Fruit fly (Drosophila melanogaster) whole organism, embryonic: ENCODE measurements around the gene RpL28.

ENCODE experiments used
- ATbp ChIP-seq: fragments of 200-800 bp; sonication (Bioruptor generic); optimal IDR thresholded peaks from 2 replicates; lab custom pipeline; 2017; ENCODE audit warnings: missing biosample characterization, mild to moderate bottlenecking, missing genetic modification characterization, missing genetic modification reagents
- Atf-2 ChIP-seq: fragments of 200-800 bp; sonication (Bioruptor generic); optimal IDR thresholded peaks from 2 replicates; lab custom pipeline; 2016; ENCODE audit warnings: missing biosample characterization, missing genetic modification characterization
- CG11247 ChIP-seq: fragments of 200-800 bp; sonication (Bioruptor generic); IDR thresholded peaks from 2 replicates; pipeline ENCODE4 v1.3.6; 2022; ENCODE audit warnings: missing biosample characterization, missing genetic modification characterization
- CG11695 ChIP-seq: fragments of 200-800 bp; sonication (Bioruptor generic); IDR thresholded peaks from 3 replicates; pipeline ENCODE4 v1.3.6; 2022; ENCODE audit warnings: missing biosample characterization, missing genetic modification characterization
- CG12071 ChIP-seq: fragments of 200-800 bp; sonication (Bioruptor generic); optimal IDR thresholded peaks from 3 replicates; lab custom pipeline; 2018; ENCODE audit warnings: missing biosample characterization, mild to moderate bottlenecking, missing genetic modification characterization
- CG13123 ChIP-seq: fragments of 200-800 bp; sonication (Bioruptor generic); optimal IDR thresholded peaks from 2 replicates; lab custom pipeline; 2016; ENCODE audit warnings: missing biosample characterization, missing genetic modification characterization
- CG13296 ChIP-seq: fragments of 200-800 bp; sonication (Bioruptor generic); optimal IDR thresholded peaks from 3 replicates; lab custom pipeline; 2018; ENCODE audit warnings: missing biosample characterization, mild to moderate bottlenecking, missing genetic modification characterization
- CG14014 ChIP-seq: fragments of 200-800 bp; sonication (Bioruptor generic); IDR thresholded peaks from 2 replicates; pipeline ENCODE4 v1.3.6; 2022; ENCODE audit warnings: missing biosample characterization, missing genetic modification characterization
- CG14441 ChIP-seq: fragments of 200-800 bp; sonication (Bioruptor generic); IDR thresholded peaks from 2 replicates; pipeline ENCODE4 v1.3.6; 2022; ENCODE audit warnings: missing biosample characterization, missing genetic modification characterization
- CG15479 ChIP-seq: fragments of 200-800 bp; sonication (Bioruptor generic); optimal IDR thresholded peaks from 3 replicates; lab custom pipeline; 2019; ENCODE audit warnings: missing biosample characterization, mild to moderate bottlenecking, missing genetic modification characterization, moderate library complexity
- CG15696 ChIP-seq: fragments of 200-800 bp; sonication (Bioruptor generic); optimal IDR thresholded peaks from 2 replicates; lab custom pipeline; 2019; ENCODE audit warnings: missing biosample characterization, mild to moderate bottlenecking, missing genetic modification characterization, moderate library complexity
- CG2116 ChIP-seq: fragments of 200-800 bp; sonication (Bioruptor generic); optimal IDR thresholded peaks from 3 replicates; lab custom pipeline; 2018; ENCODE audit warnings: missing biosample characterization, mild to moderate bottlenecking, missing genetic modification characterization
- CG31388 ChIP-seq: fragments of 200-800 bp; sonication (Bioruptor generic); optimal IDR thresholded peaks from 2 replicates; lab custom pipeline; 2016; ENCODE audit warnings: missing biosample characterization, missing genetic modification characterization
- CG8924 ChIP-seq: fragments of 200-800 bp; optimal IDR thresholded peaks from 3 replicates; lab custom pipeline; 2019; ENCODE audit warnings: missing biosample characterization, mild to moderate bottlenecking, missing genetic modification characterization, moderate library complexity
- CHES-1-like ChIP-seq: fragments of 200-800 bp; sonication (Bioruptor generic); optimal IDR thresholded peaks from 2 replicates; lab custom pipeline; 2016; ENCODE audit warnings: missing biosample characterization, missing genetic modification characterization
- CrebB ChIP-seq: fragments of 200-800 bp; sonication (Bioruptor generic); optimal IDR thresholded peaks from 3 replicates; lab custom pipeline; 2018; ENCODE audit warnings: missing biosample characterization, mild to moderate bottlenecking, missing genetic modification characterization
- D19A ChIP-seq: fragments of 200-800 bp; optimal IDR thresholded peaks from 3 replicates; lab custom pipeline; 2019; ENCODE audit warnings: missing biosample characterization, mild to moderate bottlenecking, missing genetic modification characterization, moderate library complexity
- Dbx ChIP-seq: fragments of 200-800 bp; sonication (Bioruptor generic); IDR thresholded peaks from 3 replicates; pipeline ENCODE4 v1.3.6; 2022; ENCODE audit warnings: missing biosample characterization, missing genetic modification characterization
- Dek ChIP-seq: fragments of 200-800 bp; sonication (Bioruptor generic); optimal IDR thresholded peaks from 3 replicates; lab custom pipeline; 2019; ENCODE audit warnings: missing biosample characterization, mild to moderate bottlenecking, missing genetic modification characterization, moderate library complexity
- Doc3 ChIP-seq: fragments of 200-800 bp; sonication (Bioruptor generic); IDR thresholded peaks from 3 replicates; pipeline ENCODE4 v1.3.6; 2022; ENCODE audit warnings: missing biosample characterization, missing genetic modification characterization; ENCODE audit not compliant: partially characterized antibody
- Dp ChIP-seq: fragments of 200-800 bp; sonication (Bioruptor generic); optimal IDR thresholded peaks from 2 replicates; lab custom pipeline; 2018; ENCODE audit warnings: missing biosample characterization, mild to moderate bottlenecking, missing genetic modification characterization, moderate library complexity
- Fer2 ChIP-seq: fragments of 200-800 bp; sonication (Bioruptor generic); optimal IDR thresholded peaks from 2 replicates; lab custom pipeline; 2018; ENCODE audit warnings: missing biosample characterization, mild to moderate bottlenecking, missing genetic modification characterization, moderate library complexity
- Hr78 ChIP-seq, 2 experiments: fragments of 200-800 bp in 1 of 2; fragments of >200 bp in 1 of 2; sonication (Bioruptor generic) in 1 of 2; optimal IDR thresholded peaks; 2 replicates each; lab custom pipeline; 2017 to 2019; ENCODE audit warnings: missing biosample characterization in 2 of 2, missing genetic modification characterization in 2 of 2, mild to moderate bottlenecking in 1 of 2, moderate library complexity in 1 of 2
- MBD-R2 ChIP-seq: fragments of 200-800 bp; sonication (Bioruptor generic); IDR thresholded peaks from 2 replicates; pipeline ENCODE4 v1.3.6; 2022; ENCODE audit warnings: missing biosample characterization, missing genetic modification characterization
- Max ChIP-seq: fragments of 200-800 bp; sonication (Bioruptor generic); optimal IDR thresholded peaks from 2 replicates; lab custom pipeline; 2016; ENCODE audit warnings: missing biosample characterization, mild to moderate bottlenecking, missing genetic modification characterization
- Med ChIP-seq: fragments of 200-800 bp; sonication (Bioruptor generic); peaks from one replicate; lab custom pipeline; 2016; ENCODE audit warnings: missing biosample characterization, missing genetic modification characterization, mild to moderate bottlenecking, inconsistent platforms, moderate library complexity
- Pdp1 ChIP-seq, 2 experiments: fragments of 200-800 bp; sonication (Bioruptor generic); optimal IDR thresholded peaks; 3 replicates each; lab custom pipeline; 2016; ENCODE audit warnings: missing biosample characterization in 2 of 2, missing genetic modification characterization in 2 of 2, mild to moderate bottlenecking in 1 of 2, moderate library complexity in 1 of 2
- Six4 ChIP-seq: fragments of 200-800 bp; sonication (Bioruptor generic); optimal IDR thresholded peaks from 2 replicates; lab custom pipeline; 2016; ENCODE audit warnings: missing biosample characterization, missing genetic modification characterization
- Xrp1 ChIP-seq: fragments of 200-800 bp; sonication (Bioruptor generic); IDR thresholded peaks from 2 replicates; pipeline ENCODE4 v1.3.6; 2022; ENCODE audit warnings: missing biosample characterization, missing genetic modification characterization
- ato ChIP-seq: fragments of 200-800 bp; sonication (Bioruptor generic); IDR thresholded peaks from 2 replicates; pipeline ENCODE4 v1.3.6; 2022; ENCODE audit warnings: missing biosample characterization, missing genetic modification characterization; ENCODE audit not compliant: partially characterized antibody
- az2 ChIP-seq: fragments of 200-800 bp; sonication (Bioruptor generic); optimal IDR thresholded peaks from 3 replicates; lab custom pipeline; 2016; ENCODE audit warnings: missing biosample characterization, missing genetic modification characterization
- caup ChIP-seq: fragments of 200-800 bp; sonication (Bioruptor generic); optimal IDR thresholded peaks from 3 replicates; lab custom pipeline; 2017; ENCODE audit warnings: missing biosample characterization, mild to moderate bottlenecking, missing genetic modification characterization, moderate library complexity; ENCODE audit not compliant: severe bottlenecking
- chif ChIP-seq, 2 experiments: fragments of 200-800 bp; sonication (Bioruptor generic); optimal IDR thresholded peaks; 3 replicates each; lab custom pipeline; 2016; ENCODE audit warnings: missing biosample characterization in 2 of 2, missing genetic modification characterization in 2 of 2
- crol ChIP-seq: fragments of 200-800 bp; sonication (Bioruptor generic); IDR thresholded peaks from 2 replicates; pipeline ENCODE4 v1.3.6; 2022; ENCODE audit warnings: missing biosample characterization, missing genetic modification characterization
- crp ChIP-seq, 2 experiments: fragments of 200-800 bp; sonication (Bioruptor generic); optimal IDR thresholded peaks; 2 replicates in 1 of 2; 3 replicates in 1 of 2; lab custom pipeline; 2017; ENCODE audit warnings: missing biosample characterization in 2 of 2, missing genetic modification characterization in 2 of 2, mild to moderate bottlenecking in 1 of 2, moderate library complexity in 1 of 2
- disco-r ChIP-seq: fragments of 200-800 bp; sonication (Bioruptor generic); optimal IDR thresholded peaks from 2 replicates; lab custom pipeline; 2016; ENCODE audit warnings: missing biosample characterization, missing genetic modification characterization
- dm ChIP-seq: fragments of 200-800 bp; sonication (Bioruptor generic); optimal IDR thresholded peaks from 3 replicates; lab custom pipeline; 2016; ENCODE audit warnings: missing biosample characterization, missing genetic modification characterization
- emc ChIP-seq: fragments of 200-800 bp; sonication (Bioruptor generic); optimal IDR thresholded peaks from 2 replicates; lab custom pipeline; 2016; ENCODE audit warnings: missing biosample characterization, missing genetic modification characterization
- gcm2 ChIP-seq: fragments of 200-800 bp; sonication (Bioruptor generic); optimal IDR thresholded peaks from 2 replicates; lab custom pipeline; 2016; ENCODE audit warnings: missing biosample characterization, missing genetic modification characterization
- gsb ChIP-seq: fragments of 200-800 bp; sonication (Bioruptor generic); IDR thresholded peaks from 2 replicates; pipeline ENCODE4 v1.3.6; 2022; ENCODE audit warnings: missing biosample characterization, missing genetic modification characterization
- kni ChIP-seq: fragments of 200-800 bp; sonication (Bioruptor generic); optimal IDR thresholded peaks from 3 replicates; lab custom pipeline; 2017; ENCODE audit warnings: mild to moderate bottlenecking, missing biosample characterization, missing genetic modification reagents, missing genetic modification characterization
- lmd ChIP-seq: fragments of 200-800 bp; sonication (Bioruptor generic); IDR thresholded peaks from 2 replicates; pipeline ENCODE4 v1.3.6; 2022; ENCODE audit warnings: missing biosample characterization, missing genetic modification characterization
- mirr ChIP-seq: fragments of 200-800 bp; sonication (Bioruptor generic); optimal IDR thresholded peaks from 3 replicates; lab custom pipeline; 2018; ENCODE audit warnings: missing biosample characterization, mild to moderate bottlenecking, missing genetic modification characterization
- pnt ChIP-seq: fragments of 200-800 bp; sonication (Bioruptor generic); optimal IDR thresholded peaks from 3 replicates; lab custom pipeline; 2016; ENCODE audit warnings: missing biosample characterization, missing genetic modification characterization
- shn ChIP-seq: fragments of 200-800 bp; sonication (Bioruptor generic); optimal IDR thresholded peaks from 3 replicates; lab custom pipeline; 2016; ENCODE audit warnings: missing biosample characterization, missing genetic modification characterization
- sisA ChIP-seq: fragments of 200-800 bp; sonication (Bioruptor generic); IDR thresholded peaks from 2 replicates; pipeline ENCODE4 v1.3.6; 2022; ENCODE audit warnings: missing biosample characterization, missing genetic modification characterization
- slp2 ChIP-seq: fragments of 200-800 bp; sonication (Bioruptor generic); optimal IDR thresholded peaks from 2 replicates; lab custom pipeline; 2016; ENCODE audit warnings: missing biosample characterization, missing genetic modification characterization
- sob ChIP-seq: fragments of 200-800 bp; sonication (Bioruptor generic); IDR thresholded peaks from 2 replicates; pipeline ENCODE4 v1.3.6; 2022; ENCODE audit warnings: missing biosample characterization, missing genetic modification characterization
- tap ChIP-seq: fragments of 200-800 bp; optimal IDR thresholded peaks from 3 replicates; lab custom pipeline; 2019; ENCODE audit warnings: missing biosample characterization, mild to moderate bottlenecking, missing genetic modification characterization, moderate library complexity

The RpL28 gene

dm6 chr3L:3178530-3179096 is 44.1 kb downstream of the RpL28 start, which contains the start of the genes MnM and Girdin (continued):
- TF ChIP-seq CG14441 (GFP tag; lab: Robert Waterston, UW) (0 out of 2 replicates have a peak, but pooled peaks have one; percentile 19), CG13123 (GFP tag; lab: Kevin White, UChicago) (no peak), sisA (GFP tag; lab: Robert Waterston, UW) (peak; percentile 56), CG11695 (GFP tag; lab: Robert Waterston, UW) (no peak), crp (GFP tag; optimal IDR thresholded peaks at IDR 0.05; lab: Kevin White, UChicago) (peak in 1 of 2 experiments; percentile 35), tap (tag; lab: Kevin White, UChicago) (no peak), MBD-R2 (GFP tag; lab: Robert Waterston, UW) (peak; percentile 63; the same call in 1 of the 2 replicates), Doc3 (GFP tag; lab: Robert Waterston, UW) (peak; percentile 82), shn (GFP tag; lab: Kevin White, UChicago) (peak; percentile 87), CG15479 (GFP tag; lab: Kevin White, UChicago) (no peak), Med (GFP tag; lab: Kevin White, UChicago) (peak; percentile 94), CG15696 (tag; lab: Kevin White, UChicago) (peak; percentile 41), caup (no peak), Fer2 (tag; lab: Kevin White, UChicago) (peak; percentile 24), gsb (no peak), ATbp (no peak), D19A (no peak), Pdp1 (GFP tag; optimal IDR thresholded peaks at IDR 0.05; lab: Kevin White, UChicago) (peak; percentile 67 to 69), CG13296 (GFP tag; lab: Kevin White, UChicago) (no peak), CHES-1-like (GFP tag; lab: Kevin White, UChicago) (peak; percentile 86), emc (peak; percentile 26), Dp (GFP tag; lab: Kevin White, UChicago) (peak; percentile 84), CG31388 (peak; percentile 17), CrebB (peak; percentile 12), dm (GFP tag; lab: Kevin White, UChicago) (peak; percentile 77), kni (GFP tag; lab: Kevin White, UChicago) (no peak), CG12071 (GFP tag; lab: Kevin White, UChicago) (no peak), crol (GFP tag; lab: Robert Waterston, UW) (no peak), Max (peak; percentile 43), Dek (tag; lab: Kevin White, UChicago) (peak; percentile 29), Xrp1 (GFP tag; lab: Robert Waterston, UW) (peak; percentile 41; the same call in 1 of the 2 replicates), pnt (GFP tag; lab: Kevin White, UChicago) (peak; percentile 70), Six4 (peak; percentile 19), lmd (GFP tag; lab: Robert Waterston, UW) (peak; percentile 56), Dbx (GFP tag; lab: Robert Waterston, UW) (peak; percentile 61), CG14014 (GFP tag; lab: Robert Waterston, UW) (peak; percentile 37; the same call in 1 of the 2 replicates), CG2116 (peak; percentile 85), CG11247 (GFP tag; lab: Robert Waterston, UW) (peak; percentile 34; the same call in 1 of the 2 replicates), Hr78 (GFP tag; optimal IDR thresholded peaks at IDR 0.05; lab: Kevin White, UChicago) (no peak), chif (GFP tag; optimal IDR thresholded peaks at IDR 0.05; lab: Kevin White, UChicago) (peak; percentile 37 to 74), slp2 (GFP tag; lab: Kevin White, UChicago) (peak; percentile 51), CG8924 (tag; lab: Kevin White, UChicago) (peak; percentile 46), disco-r (GFP tag; lab: Kevin White, UChicago) (peak; percentile 44), mirr (GFP tag; lab: Kevin White, UChicago) (no peak), az2 (GFP tag; lab: Kevin White, UChicago) (peak; percentile 56), gcm2 (GFP tag; lab: Kevin White, UChicago) (no peak), sob (GFP tag; lab: Robert Waterston, UW) (peak; percentile 62), ato (GFP tag; lab: Robert Waterston, UW) (peak; percentile 64; the same call in 1 of the 2 replicates), Atf-2 (GFP tag; lab: Kevin White, UChicago) (peak; percentile 70)
